Fruit fly (Drosophila melanogaster) whole organism, wandering third instar larva: ENCODE measurements around the gene CG1662.

ENCODE experiments used
- Myc ChIP-seq: fragments of >200 bp; optimal IDR thresholded peaks from 2 replicates; lab custom pipeline; 2017
- N ChIP-seq: fragments of >200 bp; optimal IDR thresholded peaks from 2 replicates; lab custom pipeline; 2018; ENCODE audit warnings: missing biosample characterization, missing external identifiers, missing genetic modification characterization
- OdsH ChIP-seq: fragments of 200-800 bp; sonication (Bioruptor generic); optimal IDR thresholded peaks from 2 replicates; lab custom pipeline; 2016; ENCODE audit warnings: missing biosample characterization, mild to moderate bottlenecking, missing genetic modification characterization
- dmrt93B ChIP-seq: fragments of 200-800 bp; sonication (Bioruptor generic); optimal IDR thresholded peaks from 2 replicates; lab custom pipeline; 2018; ENCODE audit warnings: missing biosample characterization, mild to moderate bottlenecking, missing genetic modification characterization
- fru ChIP-seq: fragments of 200-800 bp; sonication (Bioruptor generic); optimal IDR thresholded peaks from 3 replicates; lab custom pipeline; 2016; ENCODE audit warnings: missing biosample characterization, mild to moderate bottlenecking, missing genetic modification characterization
- h ChIP-seq: fragments of 200-800 bp; sonication (Bioruptor generic); optimal IDR thresholded peaks from 3 replicates; lab custom pipeline; 2016; ENCODE audit warnings: missing biosample characterization, mild to moderate bottlenecking, missing genetic modification characterization
- psq ChIP-seq: fragments of 200-800 bp; sonication (Bioruptor generic); optimal IDR thresholded peaks from 3 replicates; lab custom pipeline; 2017; ENCODE audit warnings: missing biosample characterization, mild to moderate bottlenecking, missing genetic modification characterization, moderate library complexity
- sage ChIP-seq: fragments of 200-800 bp; sonication (Bioruptor generic); optimal IDR thresholded peaks from 2 replicates; lab custom pipeline; 2016; ENCODE audit warnings: missing biosample characterization, mild to moderate bottlenecking, missing genetic modification characterization
- sv ChIP-seq: fragments of 200-800 bp; sonication (Bioruptor generic); optimal IDR thresholded peaks from 3 replicates; lab custom pipeline; 2016; ENCODE audit warnings: missing biosample characterization, missing genetic modification characterization

DNA sequence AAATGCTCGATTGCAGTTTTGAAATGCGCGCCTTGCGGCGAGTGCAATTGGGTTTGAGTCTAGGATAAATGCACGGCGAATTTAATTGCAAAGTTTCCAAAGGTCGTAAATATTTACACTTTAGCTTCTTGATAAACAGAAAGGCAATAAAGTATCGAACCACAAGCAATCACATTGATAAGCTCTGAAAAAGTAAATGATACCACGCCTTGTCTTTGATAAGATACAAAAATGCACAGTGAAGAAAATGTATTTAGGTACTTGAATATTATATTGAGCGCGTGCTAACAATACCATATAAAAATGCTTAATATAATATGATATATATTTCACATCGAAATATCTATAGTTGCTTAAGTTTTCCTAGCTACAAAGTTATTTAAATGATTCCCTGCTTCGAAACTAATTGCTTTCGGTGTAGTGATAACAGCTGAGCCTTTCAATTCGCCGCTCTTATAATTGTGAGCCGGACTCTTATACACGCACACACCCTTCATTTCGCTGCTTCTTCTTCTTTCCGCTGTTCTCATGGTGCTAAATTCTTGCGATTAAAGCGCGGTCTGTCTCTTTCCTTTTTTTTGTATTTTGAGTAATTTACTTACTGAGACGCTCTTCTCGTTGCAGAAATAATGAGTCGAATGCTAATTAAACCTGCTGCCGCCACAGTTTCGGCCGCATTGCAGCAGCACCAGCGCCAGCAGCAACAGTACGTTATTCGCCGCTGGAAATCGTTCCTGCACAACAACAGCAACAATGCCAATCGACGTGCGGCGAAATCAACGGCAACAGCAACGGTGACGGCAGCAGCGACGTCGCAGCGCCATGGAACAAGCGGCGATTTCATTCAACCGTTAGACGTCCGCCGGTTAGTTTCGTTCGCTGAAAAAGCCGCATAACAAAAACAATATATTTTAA is 13.9 kb upstream of the CG1662 start:
- TF ChIP-seq Myc (lab: Kevin White, UChicago) (peak; percentile 1), fru (GFP tag; lab: Kevin White, UChicago) (peak; percentile 53), psq (peak; percentile 82), h (GFP tag; lab: Kevin White, UChicago) (peak; percentile 92), sage (GFP tag; lab: Kevin White, UChicago) (peak; percentile 61), sv (GFP tag; lab: Kevin White, UChicago) (peak; percentile 63), dmrt93B (GFP tag; lab: Kevin White, UChicago) (peak; percentile 71), OdsH (peak; percentile 87), N (GFP tag; lab: Kevin White, UChicago) (no peak)
